Worm (Caenorhabditis elegans) whole organism, mixed stage, embryonic: ENCODE measurements around the gene F13E9.16.
A peak's percentile ranks its signal among the peaks of the same experiment; 100 is the strongest.

Experiments used
- M03D4.4 ChIP-seq: sonication (generic microtip); optimal IDR thresholded peaks from 2 replicates; lab custom pipeline; 2017; ENCODE audit warnings: mild to moderate bottlenecking, missing genetic modification characterization, missing compliant biosample characterization
- bed-3 ChIP-seq: fragments of 200-800 bp; sonication (Bioruptor generic); optimal IDR thresholded peaks from 3 replicates; lab custom pipeline; 2018; ENCODE audit warnings: mild to moderate bottlenecking, missing genetic modification characterization, moderate library complexity, missing compliant biosample characterization
- blmp-1 ChIP-seq: fragments of 150-350 bp; optimal IDR thresholded peaks from 2 replicates; lab custom pipeline; 2014; ENCODE audit warnings: missing biosample characterization, missing genetic modification characterization
- ceh-39 ChIP-seq: fragments of 150-350 bp; optimal IDR thresholded peaks from 2 replicates; lab custom pipeline; 2014; ENCODE audit warnings: missing biosample characterization, missing genetic modification characterization
- ceh-43 ChIP-seq: fragments of 200-800 bp; sonication (Bioruptor generic); optimal IDR thresholded peaks from 2 replicates; lab custom pipeline; 2018; ENCODE audit warnings: mild to moderate bottlenecking, missing genetic modification characterization, moderate library complexity, missing compliant biosample characterization
- ceh-83 ChIP-seq: fragments of 200-800 bp; sonication (Bioruptor generic); optimal IDR thresholded peaks from 2 replicates; lab custom pipeline; 2018; ENCODE audit warnings: mild to moderate bottlenecking, missing genetic modification characterization, missing compliant biosample characterization
- ces-1 ChIP-seq: fragments of 150-350 bp; optimal IDR thresholded peaks from 2 replicates; lab custom pipeline; 2014; ENCODE audit warnings: missing biosample characterization, missing genetic modification reagents, missing genetic modification characterization
- cnd-1 ChIP-seq: fragments of 200-800 bp; sonication (Bioruptor generic); optimal IDR thresholded peaks from 2 replicates; lab custom pipeline; 2018; ENCODE audit warnings: mild to moderate bottlenecking, missing genetic modification characterization, missing compliant biosample characterization
- drap-1 ChIP-seq: fragments of 200-800 bp; sonication (Bioruptor generic); optimal IDR thresholded peaks from 3 replicates; lab custom pipeline; 2018; ENCODE audit warnings: mild to moderate bottlenecking, missing genetic modification characterization, missing compliant biosample characterization
- elt-1 ChIP-seq: sonication (generic microtip); optimal IDR thresholded peaks from 2 replicates; lab custom pipeline; 2017; ENCODE audit warnings: missing genetic modification characterization, mild to moderate bottlenecking, missing compliant biosample characterization, antibody characterized with exemption, moderate library complexity, borderline replicate concordance; ENCODE audit not compliant: insufficient read depth
- elt-3 ChIP-seq: fragments of 150-350 bp; optimal IDR thresholded peaks from 2 replicates; lab custom pipeline; 2014; ENCODE audit warnings: missing biosample characterization, missing genetic modification characterization
- flh-1 ChIP-seq: fragments of 200-800 bp; sonication (Bioruptor generic); optimal IDR thresholded peaks from 2 replicates; lab custom pipeline; 2018; ENCODE audit warnings: mild to moderate bottlenecking, missing genetic modification characterization, moderate library complexity, missing compliant biosample characterization
- ham-2 ChIP-seq: fragments of 200-800 bp; sonication (Bioruptor generic); optimal IDR thresholded peaks from 2 replicates; lab custom pipeline; 2018; ENCODE audit warnings: mild to moderate bottlenecking, missing genetic modification characterization, missing compliant biosample characterization
- hlh-1 ChIP-seq: fragments of 150-350 bp; optimal IDR thresholded peaks from 2 replicates; lab custom pipeline; 2014; ENCODE audit warnings: missing biosample characterization, missing genetic modification reagents, missing genetic modification characterization
- lin-13 ChIP-seq: fragments of 150-350 bp; optimal IDR thresholded peaks from 2 replicates; lab custom pipeline; 2014; ENCODE audit warnings: missing biosample characterization, missing genetic modification characterization
- lin-32 ChIP-seq: fragments of 200-800 bp; sonication (Bioruptor generic); optimal IDR thresholded peaks from 2 replicates; lab custom pipeline; 2018; ENCODE audit warnings: mild to moderate bottlenecking, missing genetic modification characterization, missing compliant biosample characterization
- lsy-2 ChIP-seq: fragments of 150-350 bp; optimal IDR thresholded peaks from 2 replicates; lab custom pipeline; 2014; ENCODE audit warnings: missing biosample characterization, missing genetic modification characterization
- mab-5 ChIP-seq: fragments of 150-350 bp; optimal IDR thresholded peaks from 2 replicates; lab custom pipeline; 2014; ENCODE audit warnings: missing biosample characterization, missing genetic modification characterization
- mep-1 ChIP-seq: fragments of 150-350 bp; optimal IDR thresholded peaks from 2 replicates; lab custom pipeline; 2017; ENCODE audit warnings: missing biosample characterization, missing genetic modification reagents, missing genetic modification characterization, inconsistent platforms
- mls-2 ChIP-seq: sonication (generic microtip); optimal IDR thresholded peaks from 2 replicates; lab custom pipeline; 2016; ENCODE audit warnings: mild to moderate bottlenecking, missing genetic modification characterization, moderate library complexity, missing compliant biosample characterization
- nhr-12 ChIP-seq: fragments of 150-350 bp; optimal IDR thresholded peaks from 2 replicates; lab custom pipeline; 2014; ENCODE audit warnings: missing biosample characterization, missing genetic modification characterization
- nhr-2 ChIP-seq: fragments of 150-350 bp; optimal IDR thresholded peaks from 2 replicates; lab custom pipeline; 2014; ENCODE audit warnings: missing biosample characterization, missing genetic modification characterization
- nhr-237 ChIP-seq: fragments of 150-350 bp; optimal IDR thresholded peaks from 2 replicates; lab custom pipeline; 2014; ENCODE audit warnings: missing biosample characterization, missing genetic modification characterization
- nhr-28 ChIP-seq: fragments of 150-350 bp; optimal IDR thresholded peaks from 2 replicates; lab custom pipeline; 2014; ENCODE audit warnings: missing biosample characterization, missing genetic modification characterization
- nhr-76 ChIP-seq: sonication (generic microtip); optimal IDR thresholded peaks from 2 replicates; lab custom pipeline; 2017; ENCODE audit warnings: missing biosample characterization, missing genetic modification characterization
- pha-4 ChIP-seq: fragments of 150-350 bp; optimal IDR thresholded peaks from 2 replicates; lab custom pipeline; 2018; ENCODE audit warnings: missing biosample characterization, missing genetic modification reagents, missing genetic modification characterization
- sem-2 ChIP-seq: fragments of 200-800 bp; sonication (Bioruptor generic); optimal IDR thresholded peaks from 2 replicates; lab custom pipeline; 2018; ENCODE audit warnings: mild to moderate bottlenecking, missing genetic modification characterization, missing compliant biosample characterization
- snpc-4 ChIP-seq: fragments of 150-350 bp; optimal IDR thresholded peaks from 2 replicates; lab custom pipeline; 2014; ENCODE audit warnings: missing biosample characterization, missing genetic modification characterization
- sptf-1 ChIP-seq: sonication (generic microtip); optimal IDR thresholded peaks from 2 replicates; lab custom pipeline; 2017; ENCODE audit warnings: mild to moderate bottlenecking, missing genetic modification characterization, moderate library complexity, missing compliant biosample characterization
- tbx-8 ChIP-seq: fragments of 200-800 bp; sonication (Bioruptor generic); optimal IDR thresholded peaks from 2 replicates; lab custom pipeline; 2018; ENCODE audit warnings: mild to moderate bottlenecking, missing genetic modification characterization, moderate library complexity, missing compliant biosample characterization
- unc-120 ChIP-seq: sonication (generic microtip); optimal IDR thresholded peaks from 2 replicates; lab custom pipeline; 2017; ENCODE audit warnings: missing genetic modification characterization, missing compliant biosample characterization; ENCODE audit not compliant: poor library complexity, severe bottlenecking
- unc-39 ChIP-seq: fragments of 150-350 bp; optimal IDR thresholded peaks from 2 replicates; lab custom pipeline; 2014; ENCODE audit warnings: missing biosample characterization, missing genetic modification characterization
- unc-62 ChIP-seq: fragments of 150-350 bp; optimal IDR thresholded peaks from 2 replicates; lab custom pipeline; 2014; ENCODE audit warnings: missing biosample characterization, missing genetic modification reagents, missing genetic modification characterization
- zip-8 ChIP-seq: fragments of 150-350 bp; optimal IDR thresholded peaks from 2 replicates; lab custom pipeline; 2014; ENCODE audit warnings: missing biosample characterization, missing genetic modification characterization
- ztf-11 ChIP-seq: fragments of 150-350 bp; optimal IDR thresholded peaks from 2 replicates; lab custom pipeline; 2014; ENCODE audit warnings: missing biosample characterization, missing genetic modification characterization

The F13E9.16 gene

ce11 chrIV:10887285-10887684 lies at the start of gene F13E9.16:
Gene F13E9.16 (minus strand): TSS chrIV:10887385.
- TF ChIP-seq sptf-1 (no peak), snpc-4 (tag; lab: Kevin White, UChicago) (no peak), ham-2 (no peak), unc-39 (no peak), tbx-8 (GFP tag; lab: Kevin White, UChicago) (no peak), hlh-1 (tag; lab: Kevin White, UChicago) (no peak), bed-3 (GFP tag; lab: Kevin White, UChicago) (no peak), ceh-43 (no peak), blmp-1 (tag; lab: Kevin White, UChicago) (no peak), cnd-1 (tag; lab: Kevin White, UChicago) (no peak), ceh-39 (no peak), mab-5 (tag; lab: Kevin White, UChicago) (no peak), ceh-83 (no peak), nhr-28 (tag; lab: Kevin White, UChicago) (no peak)
- TF ChIP-seq, all 35 proteins: peak for 0

- TF ChIP-seq elt-3 = no peak
- TF ChIP-seq nhr-76 (tag; lab: Kevin White, UChicago) = no peak
- TF ChIP-seq ceh-39 = peak; percentile 82
- peak; percentile 50 for TF ChIP-seq cnd-1 (tag; lab: Kevin White, UChicago)
- peak; percentile 86 for TF ChIP-seq unc-62 (GFP tag; lab: Kevin White, UChicago)
- TF ChIP-seq unc-120 = peak; percentile 74
- TF ChIP-seq ces-1 (GFP tag; lab: Kevin White, UChicago) = peak; percentile 70
- no peak for TF ChIP-seq snpc-4 (tag; lab: Kevin White, UChicago)
- TF ChIP-seq lin-13 (tag; lab: Kevin White, UChicago) = no peak
- TF ChIP-seq ztf-11 (tag; lab: Kevin White, UChicago) = peak; percentile 49
- TF ChIP-seq sptf-1 = no peak
- TF ChIP-seq sem-2 (GFP tag; lab: Kevin White, UChicago) = no peak
- no peak for TF ChIP-seq flh-1 (GFP tag; lab: Kevin White, UChicago)
- TF ChIP-seq pha-4 = peak; percentile 45
- peak; percentile 35 for TF ChIP-seq mls-2 (tag; lab: Kevin White, UChicago)
- TF ChIP-seq bed-3 (GFP tag; lab: Kevin White, UChicago) = no peak
- TF ChIP-seq mab-5 (tag; lab: Kevin White, UChicago) = no peak
- TF ChIP-seq mep-1 (tag; lab: Kevin White, UChicago) = peak; percentile 68
- TF ChIP-seq nhr-237 (tag; lab: Kevin White, UChicago) = peak; percentile 55
- TF ChIP-seq hlh-1 (tag; lab: Kevin White, UChicago) = peak; percentile 85
- no peak for TF ChIP-seq zip-8
- no peak for TF ChIP-seq nhr-2 (tag; lab: Kevin White, UChicago)
- TF ChIP-seq lsy-2 = peak; percentile 46
- no peak for TF ChIP-seq nhr-28 (tag; lab: Kevin White, UChicago)
- peak; percentile 21 for TF ChIP-seq elt-1 (tag; lab: Kevin White, UChicago)
- TF ChIP-seq M03D4.4 (tag; lab: Kevin White, UChicago) = no peak
- TF ChIP-seq tbx-8 (GFP tag; lab: Kevin White, UChicago) = no peak
- TF ChIP-seq ceh-43 = no peak
- TF ChIP-seq lin-32 (GFP tag; lab: Kevin White, UChicago) = peak; percentile 27
- no peak for TF ChIP-seq unc-39
- TF ChIP-seq ceh-83 = no peak
- peak; percentile 53 for TF ChIP-seq nhr-12 (tag; lab: Kevin White, UChicago)
- peak; percentile 76 for TF ChIP-seq ham-2
- TF ChIP-seq drap-1 (GFP tag; lab: Kevin White, UChicago) = peak; percentile 20
- TF ChIP-seq blmp-1 (tag; lab: Kevin White, UChicago) = peak; percentile 45
Measured at ce11 chrIV:10935853-10936491, 48.8 kb upstream of the F13E9.16 start, which contains the start of gene lgg-2. Gene lgg-2 (minus strand): TSS chrIV:10935903.

ce11 chrIV:10935336-10935735 lies 48.2 kb upstream of the F13E9.16 start:
- peak; percentile 75 for TF ChIP-seq hlh-1 (tag; lab: Kevin White, UChicago)
- TF ChIP-seq M03D4.4 (tag; lab: Kevin White, UChicago) = no peak
- TF ChIP-seq nhr-76 (tag; lab: Kevin White, UChicago) = no peak
- no peak for TF ChIP-seq nhr-237 (tag; lab: Kevin White, UChicago)
- peak; percentile 73 for TF ChIP-seq unc-120
- TF ChIP-seq drap-1 (GFP tag; lab: Kevin White, UChicago) = no peak
- TF ChIP-seq cnd-1 (tag; lab: Kevin White, UChicago) = peak; percentile 27
- TF ChIP-seq ceh-39 = no peak
- no peak for TF ChIP-seq ham-2
- peak; percentile 40 for TF ChIP-seq nhr-2 (tag; lab: Kevin White, UChicago)
- TF ChIP-seq mls-2 (tag; lab: Kevin White, UChicago) = peak; percentile 12
- TF ChIP-seq tbx-8 (GFP tag; lab: Kevin White, UChicago) = no peak
- TF ChIP-seq unc-62 (GFP tag; lab: Kevin White, UChicago) = peak; percentile 95
- no peak for TF ChIP-seq nhr-28 (tag; lab: Kevin White, UChicago)
- no peak for TF ChIP-seq bed-3 (GFP tag; lab: Kevin White, UChicago)
- TF ChIP-seq flh-1 (GFP tag; lab: Kevin White, UChicago) = no peak
- TF ChIP-seq zip-8 = no peak
- no peak for TF ChIP-seq elt-3
- TF ChIP-seq ztf-11 (tag; lab: Kevin White, UChicago) = no peak
- no peak for TF ChIP-seq ceh-83
- TF ChIP-seq mep-1 (tag; lab: Kevin White, UChicago) = no peak
- no peak for TF ChIP-seq pha-4
- TF ChIP-seq ceh-43 = no peak
- TF ChIP-seq snpc-4 (tag; lab: Kevin White, UChicago) = no peak
- TF ChIP-seq lsy-2 = peak; percentile 40
- no peak for TF ChIP-seq sem-2 (GFP tag; lab: Kevin White, UChicago)
- TF ChIP-seq unc-39 = no peak
- TF ChIP-seq blmp-1 (tag; lab: Kevin White, UChicago) = no peak
- TF ChIP-seq elt-1 (tag; lab: Kevin White, UChicago) = no peak
- no peak for TF ChIP-seq mab-5 (tag; lab: Kevin White, UChicago)
- TF ChIP-seq lin-13 (tag; lab: Kevin White, UChicago) = no peak
- peak; percentile 47 for TF ChIP-seq ces-1 (GFP tag; lab: Kevin White, UChicago)
- TF ChIP-seq nhr-12 (tag; lab: Kevin White, UChicago) = no peak
- TF ChIP-seq sptf-1 = peak; percentile 6
- TF ChIP-seq lin-32 (GFP tag; lab: Kevin White, UChicago) = no peak
